Fruit fly (Drosophila melanogaster) whole organism, wandering third instar larva: Measurements from ENCODE around the gene sbr.

Experiments
- Abd-B ChIP-seq: fragments of >200 bp; optimal IDR thresholded peaks from 2 replicates; lab custom pipeline; 2017; ENCODE audit warnings: missing biosample characterization, missing genetic modification characterization
- CG32264 ChIP-seq: fragments of 200-800 bp; sonication (Bioruptor generic); optimal IDR thresholded peaks from 2 replicates; lab custom pipeline; 2016; ENCODE audit warnings: missing biosample characterization, missing genetic modification characterization
- CG9705 ChIP-seq: fragments of 200-800 bp; sonication (Bioruptor generic); optimal IDR thresholded peaks from 2 replicates; lab custom pipeline; 2018; ENCODE audit warnings: missing biosample characterization, mild to moderate bottlenecking, missing genetic modification characterization
- CrebA ChIP-seq: fragments of 200-800 bp; sonication (Bioruptor generic); optimal IDR thresholded peaks from 2 replicates; lab custom pipeline; 2016; ENCODE audit warnings: missing biosample characterization, mild to moderate bottlenecking, missing genetic modification characterization, borderline replicate concordance
- Dif ChIP-seq: fragments of 200-275, 200-300 bp; sonication (Bioruptor generic); optimal IDR thresholded peaks from 2 replicates; lab custom pipeline; 2018; ENCODE audit warnings: missing biosample characterization, missing genetic modification characterization; ENCODE audit not compliant: partially characterized antibody
- Hnf4 ChIP-seq: fragments of 200-800 bp; sonication (Bioruptor generic); optimal IDR thresholded peaks from 2 replicates; lab custom pipeline; 2016; ENCODE audit warnings: missing biosample characterization, mild to moderate bottlenecking, missing genetic modification characterization
- Hr78 ChIP-seq: fragments of >200 bp; optimal IDR thresholded peaks from 2 replicates; lab custom pipeline; 2017; ENCODE audit warnings: missing biosample characterization, missing genetic modification characterization
- Hr83 ChIP-seq: fragments of 200-300 bp; sonication (Bioruptor generic); optimal IDR thresholded peaks from 2 replicates; lab custom pipeline; 2016; ENCODE audit warnings: missing biosample characterization, mild to moderate bottlenecking, missing genetic modification characterization, moderate library complexity; ENCODE audit not compliant: poor library complexity, severe bottlenecking
- Jra ChIP-seq: sonication (Bioruptor generic); optimal IDR thresholded peaks from 2 replicates; lab custom pipeline; 2016; ENCODE audit warnings: missing biosample characterization, missing genetic modification characterization
- Myc ChIP-seq: fragments of >200 bp; optimal IDR thresholded peaks from 2 replicates; lab custom pipeline; 2017
- OdsH ChIP-seq: fragments of 200-800 bp; sonication (Bioruptor generic); optimal IDR thresholded peaks from 2 replicates; lab custom pipeline; 2016; ENCODE audit warnings: missing biosample characterization, mild to moderate bottlenecking, missing genetic modification characterization
- Rel ChIP-seq, 2 experiments: fragments of 200-800 bp; sonication (Bioruptor generic) in 1 of 2; optimal IDR thresholded peaks; 2 replicates in 1 of 2; 3 replicates in 1 of 2; lab custom pipeline; 2016 to 2019; ENCODE audit warnings: mild to moderate bottlenecking in 2 of 2, missing biosample characterization in 2 of 2, missing genetic modification characterization in 2 of 2, moderate library complexity in 1 of 2
- Sp1 ChIP-seq: fragments of 200-800 bp; sonication (Bioruptor generic); optimal IDR thresholded peaks from 3 replicates; lab custom pipeline; 2019; ENCODE audit warnings: missing biosample characterization, mild to moderate bottlenecking, missing genetic modification characterization, moderate library complexity
- Vsx2 ChIP-seq: fragments of 200-300, 225-300 bp; sonication (Bioruptor generic); optimal IDR thresholded peaks from 2 replicates; lab custom pipeline; 2018; ENCODE audit warnings: missing biosample characterization, missing genetic modification characterization; ENCODE audit not compliant: partially characterized antibody
- br ChIP-seq: fragments of 200-800 bp; sonication (Bioruptor generic); optimal IDR thresholded peaks from 2 replicates; lab custom pipeline; 2016; ENCODE audit warnings: missing biosample characterization, missing genetic modification characterization
- brk ChIP-seq: fragments of 200-800 bp; sonication (Bioruptor generic); optimal IDR thresholded peaks from 2 replicates; lab custom pipeline; 2016; ENCODE audit warnings: missing biosample characterization, mild to moderate bottlenecking, missing genetic modification characterization
- dl ChIP-seq, 2 experiments: fragments of 175-275, 200-275 bp in 1 of 2; fragments of 200-275 bp in 1 of 2; sonication (Bioruptor generic); optimal IDR thresholded peaks; lab custom pipeline; 2018; ENCODE audit warnings: mild to moderate bottlenecking in 2 of 2, missing biosample characterization in 2 of 2, missing genetic modification characterization in 2 of 2, moderate library complexity in 2 of 2; ENCODE audit not compliant: partially characterized antibody in 2 of 2, insufficient read depth in 1 of 2
- dmrt93B ChIP-seq: fragments of 200-800 bp; sonication (Bioruptor generic); optimal IDR thresholded peaks from 2 replicates; lab custom pipeline; 2018; ENCODE audit warnings: missing biosample characterization, mild to moderate bottlenecking, missing genetic modification characterization
- dsf ChIP-seq: sonication (Bioruptor generic); optimal IDR thresholded peaks from 2 replicates; lab custom pipeline; 2016; ENCODE audit warnings: missing biosample characterization, missing genetic modification characterization, borderline replicate concordance
- ey ChIP-seq: fragments of 200-800 bp; sonication (Bioruptor generic); optimal IDR thresholded peaks from 2 replicates; lab custom pipeline; 2016; ENCODE audit warnings: missing biosample characterization, missing genetic modification characterization
- foxo ChIP-seq, 2 experiments: fragments of 200-800 bp; sonication (Bioruptor generic); optimal IDR thresholded peaks; 2 replicates in 1 of 2; 3 replicates in 1 of 2; lab custom pipeline; 2016 to 2017; ENCODE audit warnings: missing biosample characterization in 2 of 2, missing genetic modification characterization in 2 of 2
- fru ChIP-seq: fragments of 200-800 bp; sonication (Bioruptor generic); optimal IDR thresholded peaks from 3 replicates; lab custom pipeline; 2016; ENCODE audit warnings: missing biosample characterization, mild to moderate bottlenecking, missing genetic modification characterization
- h ChIP-seq: fragments of 200-800 bp; sonication (Bioruptor generic); optimal IDR thresholded peaks from 3 replicates; lab custom pipeline; 2016; ENCODE audit warnings: missing biosample characterization, mild to moderate bottlenecking, missing genetic modification characterization
- jim ChIP-seq: fragments of 175-275, 200-325 bp; sonication (Bioruptor generic); optimal IDR thresholded peaks from 2 replicates; lab custom pipeline; 2016; ENCODE audit warnings: missing biosample characterization, mild to moderate bottlenecking, missing genetic modification characterization
- lola ChIP-seq: fragments of >200 bp; optimal IDR thresholded peaks from 2 replicates; lab custom pipeline; 2017; ENCODE audit warnings: missing biosample characterization, missing genetic modification characterization
- pan ChIP-seq: fragments of >200 bp; optimal IDR thresholded peaks from 2 replicates; lab custom pipeline; 2017
- rgr ChIP-seq: fragments of 200-800 bp; sonication (Bioruptor generic); optimal IDR thresholded peaks from 3 replicates; lab custom pipeline; 2016; ENCODE audit warnings: missing biosample characterization, mild to moderate bottlenecking, missing genetic modification characterization
- sage ChIP-seq: fragments of 200-800 bp; sonication (Bioruptor generic); optimal IDR thresholded peaks from 2 replicates; lab custom pipeline; 2016; ENCODE audit warnings: missing biosample characterization, mild to moderate bottlenecking, missing genetic modification characterization
- sv ChIP-seq: fragments of 200-800 bp; sonication (Bioruptor generic); optimal IDR thresholded peaks from 3 replicates; lab custom pipeline; 2016; ENCODE audit warnings: missing biosample characterization, missing genetic modification characterization
- tai ChIP-seq: sonication (Bioruptor generic); optimal IDR thresholded peaks from 2 replicates; lab custom pipeline; 2016; ENCODE audit warnings: missing biosample characterization, missing genetic modification characterization
- usp ChIP-seq: fragments of >200 bp; optimal IDR thresholded peaks from 2 replicates; lab custom pipeline; 2017; ENCODE audit warnings: missing biosample characterization, missing genetic modification characterization
- woc ChIP-seq: sonication (Bioruptor generic); optimal IDR thresholded peaks from 2 replicates; lab custom pipeline; 2016; ENCODE audit warnings: missing biosample characterization, mild to moderate bottlenecking, missing genetic modification characterization

Gene sbr

dm6 chrX:10786443-10787097 lies 60.3 kb downstream of the sbr start, which contains the start of the genes Ant2 and sesB:
Gene Ant2 (minus strand): TSS chrX:10786907.
Gene sesB (minus strand): TSS chrX:10786958.
- TF ChIP-seq Dif (GFP tag; lab: Kevin White, UChicago) (peak; percentile 62), Rel (GFP tag; optimal IDR thresholded peaks at IDR 0.05; lab: Kevin White, UChicago) (no peak), Rel (tag; optimal IDR thresholded peaks at IDR 0.05; lab: Kevin White, UChicago) (peak; percentile 6), Hr83 (GFP tag; lab: Kevin White, UChicago) (no peak)

- TF ChIP-seq h (peak; percentile 61), Sp1 (GFP tag; lab: Kevin White, UChicago) (peak; percentile 39), OdsH (GFP tag; lab: Kevin White, UChicago) (no peak), tai (GFP tag; lab: Kevin White, UChicago) (no peak), dsf (no peak), sage (no peak), Dif (GFP tag; lab: Kevin White, UChicago) (peak; percentile 37), CG32264 (GFP tag; lab: Kevin White, UChicago) (no peak), Hnf4 (peak; percentile 5), fru (GFP tag; lab: Kevin White, UChicago) (peak; percentile 15), Rel (GFP tag; optimal IDR thresholded peaks at IDR 0.05; lab: Kevin White, UChicago) (no peak), Rel (tag; optimal IDR thresholded peaks at IDR 0.05; lab: Kevin White, UChicago) (peak; percentile 3), sv (GFP tag; lab: Kevin White, UChicago) (no peak), foxo (GFP tag; optimal IDR thresholded peaks at IDR 0.05; lab: Kevin White, UChicago) (no peak), woc (GFP tag; lab: Kevin White, UChicago) (no peak), jim (no peak), br (GFP tag; lab: Kevin White, UChicago) (no peak), usp (GFP tag; lab: Kevin White, UChicago) (no peak), Hr78 (GFP tag; lab: Kevin White, UChicago) (no peak), dl (GFP tag; optimal IDR thresholded peaks at IDR 0.05; lab: Kevin White, UChicago; ENCODE audit: insufficient read depth in 1 of 2, partially characterized antibody in 2 of 2) (peak in 1 of 2 experiments; percentile 51), brk (GFP tag; lab: Kevin White, UChicago) (peak; percentile 36), Abd-B (no peak), lola (GFP tag; lab: Kevin White, UChicago) (no peak), ey (GFP tag; lab: Kevin White, UChicago) (no peak), dmrt93B (no peak), Myc (lab: Kevin White, UChicago) (peak; percentile 57), CrebA (GFP tag; lab: Kevin White, UChicago) (peak; percentile 67), pan (no peak), Jra (GFP tag; lab: Kevin White, UChicago) (no peak), rgr (peak; percentile 46)
These were observed 61.0 kb downstream of the sbr start for dm6 chrX:10785920-10786361.

dm6 chrX:10784812-10785638 lies 61.9 kb downstream of the sbr start:
- TF ChIP-seq woc (GFP tag; lab: Kevin White, UChicago) = peak; percentile 19
- peak in 1 of 2 experiments; percentile 2 for TF ChIP-seq foxo (GFP tag; optimal IDR thresholded peaks at IDR 0.05; lab: Kevin White, UChicago)
- TF ChIP-seq dsf = no peak
- TF ChIP-seq Myc (lab: Kevin White, UChicago) = peak; percentile 89
- TF ChIP-seq, all 38 proteins: peak for 3

dm6 chrX:10784330-10784778 lies 62.5 kb downstream of the sbr start:
- TF ChIP-seq CrebA (GFP tag; lab: Kevin White, UChicago) (peak; percentile 39), br (GFP tag; lab: Kevin White, UChicago) (peak; percentile 43), Hr78 (GFP tag; lab: Kevin White, UChicago) (no peak), Myc (lab: Kevin White, UChicago) (no peak), rgr (peak; percentile 36), Dif (GFP tag; lab: Kevin White, UChicago) (peak; percentile 96), ey (GFP tag; lab: Kevin White, UChicago) (no peak), Vsx2 (GFP tag; lab: Kevin White, UChicago) (peak; percentile 91), dl (GFP tag; optimal IDR thresholded peaks at IDR 0.05; lab: Kevin White, UChicago; ENCODE audit: insufficient read depth in 1 of 2, partially characterized antibody in 2 of 2) (peak; percentile 80 to 95), Sp1 (GFP tag; lab: Kevin White, UChicago) (no peak), fru (GFP tag; lab: Kevin White, UChicago) (peak; percentile 3), CG9705 (GFP tag; lab: Kevin White, UChicago) (no peak), woc (GFP tag; lab: Kevin White, UChicago) (peak; percentile 3)
- TF ChIP-seq, all 38 proteins: peak for 8
